Worm (Caenorhabditis elegans) whole organism, L3 larva: ENCODE measurements around the gene F11A5.5.

Source experiments
- ZK546.5 ChIP-seq: sonication (generic microtip); optimal IDR thresholded peaks from 2 replicates; lab custom pipeline; 2017; ENCODE audit warnings: missing biosample characterization, missing genetic modification characterization
- ama-1 ChIP-seq: fragments of 150-350 bp; optimal IDR thresholded peaks from 2 replicates; lab custom pipeline; 2018
- elt-2 ChIP-seq: sonication (generic microtip); optimal IDR thresholded peaks from 2 replicates; lab custom pipeline; 2016; ENCODE audit warnings: missing genetic modification reagents, mild to moderate bottlenecking, missing genetic modification characterization, missing compliant biosample characterization
- eor-1 ChIP-seq, 2 experiments: fragments of 150-350 bp; optimal IDR thresholded peaks; 2 replicates each; lab custom pipeline; 2014 to 2018; ENCODE audit warnings: missing biosample characterization in 2 of 2, missing genetic modification characterization in 2 of 2
- lin-39 ChIP-seq: fragments of 150-350 bp; optimal IDR thresholded peaks from 2 replicates; lab custom pipeline; 2018; ENCODE audit warnings: missing biosample characterization, missing genetic modification reagents, missing genetic modification characterization
- mml-1 ChIP-seq: fragments of 150-350 bp; sonication (generic microtip); optimal IDR thresholded peaks from 3 replicates; lab custom pipeline; 2014; ENCODE audit warnings: missing biosample characterization, missing genetic modification characterization
- nhr-23 ChIP-seq: fragments of 150-350 bp; optimal IDR thresholded peaks from 2 replicates; lab custom pipeline; 2014; ENCODE audit warnings: missing biosample characterization, missing genetic modification reagents, missing genetic modification characterization
- nhr-237 ChIP-seq: fragments of 150-350 bp; optimal IDR thresholded peaks from 2 replicates; lab custom pipeline; 2014; ENCODE audit warnings: missing biosample characterization, missing genetic modification characterization
- nhr-25 ChIP-seq: sonication (generic microtip); optimal IDR thresholded peaks from 2 replicates; lab custom pipeline; 2017; ENCODE audit warnings: missing biosample characterization, missing genetic modification characterization
- pqm-1 ChIP-seq: fragments of 150-350 bp; optimal IDR thresholded peaks from 2 replicates; lab custom pipeline; 2017; ENCODE audit warnings: missing biosample characterization, missing genetic modification characterization, inconsistent platforms
- sea-2 ChIP-seq: fragments of 150-350 bp; sonication (generic microtip); optimal IDR thresholded peaks from 4 replicates; lab custom pipeline; 2014; ENCODE audit warnings: missing biosample characterization, missing genetic modification reagents, missing genetic modification characterization
- snpc-4 ChIP-seq: fragments of 150-350 bp; optimal IDR thresholded peaks from 2 replicates; lab custom pipeline; 2014; ENCODE audit warnings: missing biosample characterization, missing genetic modification characterization
- unc-62 ChIP-seq: fragments of 150-350 bp; sonication (generic microtip); optimal IDR thresholded peaks from 4 replicates; lab custom pipeline; 2014; ENCODE audit warnings: missing biosample characterization, missing genetic modification reagents, missing genetic modification characterization

DNA sequence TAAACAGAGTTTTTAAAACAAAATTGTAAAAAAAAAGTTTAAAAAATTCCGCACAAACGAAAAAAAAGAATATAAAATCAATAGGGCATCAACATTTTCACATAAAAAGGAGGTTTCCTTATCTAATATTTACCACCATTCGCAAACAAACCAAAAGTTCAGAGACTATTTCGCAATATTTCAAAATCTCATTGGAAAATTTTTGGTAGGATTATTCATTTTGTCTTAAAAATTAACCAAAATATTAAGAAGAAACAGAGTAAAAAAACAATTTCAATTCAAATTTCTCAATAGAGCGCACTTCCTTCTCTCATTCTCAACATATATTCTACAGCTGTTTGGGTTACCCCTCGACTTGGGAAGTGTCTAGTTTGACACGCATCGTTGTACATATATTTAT lies 38.0 kb upstream of the F11A5.5 start:
- TF ChIP-seq unc-62 (GFP tag; lab: Kevin White, UChicago) (no peak), ZK546.5 (tag; lab: Kevin White, UChicago) (no peak), sea-2 (no peak), lin-39 (no peak), snpc-4 (tag; lab: Kevin White, UChicago) (no peak), elt-2 (peak; percentile 42), mml-1 (tag; lab: Kevin White, UChicago) (no peak), pqm-1 (tag; lab: Kevin White, UChicago) (peak; percentile 16), nhr-25 (tag; lab: Kevin White, UChicago) (no peak), nhr-23 (tag; lab: Kevin White, UChicago) (no peak), eor-1 (tag; optimal IDR thresholded peaks at IDR 0.05; lab: Kevin White, UChicago) (no peak), ama-1 (lab: Kevin White, UChicago) (no peak), nhr-237 (tag; lab: Kevin White, UChicago) (no peak)
